Fruit fly (Drosophila melanogaster) whole organism, embryonic: Measurements from ENCODE around the gene Mo25.

Experiments
- Adf1 ChIP-seq: fragments of 200-800 bp; sonication (Bioruptor generic); IDR thresholded peaks from 2 replicates; pipeline ENCODE4 v1.3.6; 2022; ENCODE audit warnings: missing biosample characterization, missing genetic modification characterization
- Bdp1 ChIP-seq: fragments of 200-800 bp; sonication (Bioruptor generic); optimal IDR thresholded peaks from 3 replicates; lab custom pipeline; 2016; ENCODE audit warnings: missing biosample characterization, missing genetic modification characterization
- Blimp-1 ChIP-seq: fragments of 200-800 bp; sonication (Bioruptor generic); optimal IDR thresholded peaks from 3 replicates; lab custom pipeline; 2018; ENCODE audit warnings: missing biosample characterization, missing genetic modification characterization, mild to moderate bottlenecking, moderate library complexity, missing genetic modification reagents
- BtbVII ChIP-seq: fragments of 200-800 bp; sonication (Bioruptor generic); optimal IDR thresholded peaks from 3 replicates; lab custom pipeline; 2017; ENCODE audit warnings: missing biosample characterization, mild to moderate bottlenecking, missing genetic modification characterization
- CG11723 ChIP-seq: fragments of 200-800 bp; sonication (Bioruptor generic); optimal IDR thresholded peaks from 2 replicates; lab custom pipeline; 2017; ENCODE audit warnings: missing biosample characterization, mild to moderate bottlenecking, missing genetic modification characterization
- CG14014 ChIP-seq: fragments of 200-800 bp; sonication (Bioruptor generic); IDR thresholded peaks from 2 replicates; pipeline ENCODE4 v1.3.6; 2022; ENCODE audit warnings: missing biosample characterization, missing genetic modification characterization
- CG1647 ChIP-seq: fragments of 200-800 bp; sonication (Bioruptor generic); optimal IDR thresholded peaks from 3 replicates; lab custom pipeline; 2016; ENCODE audit warnings: missing biosample characterization, missing genetic modification characterization
- CG16863 ChIP-seq: fragments of 200-800 bp; sonication (Bioruptor generic); optimal IDR thresholded peaks from 3 replicates; lab custom pipeline; 2016; ENCODE audit warnings: missing biosample characterization, missing genetic modification characterization
- CG17328 ChIP-seq: fragments of 200-800 bp; sonication (Bioruptor generic); IDR thresholded peaks from 2 replicates; pipeline ENCODE4 v1.3.6; 2022; ENCODE audit warnings: missing biosample characterization, missing genetic modification characterization
- CG2678 ChIP-seq: fragments of 200-800 bp; sonication (Bioruptor generic); optimal IDR thresholded peaks from 3 replicates; lab custom pipeline; 2019; ENCODE audit warnings: missing biosample characterization, mild to moderate bottlenecking, missing genetic modification characterization, moderate library complexity
- CG2712 ChIP-seq: fragments of 200-800 bp; optimal IDR thresholded peaks from 3 replicates; lab custom pipeline; 2019; ENCODE audit warnings: missing biosample characterization, mild to moderate bottlenecking, missing genetic modification characterization, moderate library complexity
- CG32532 ChIP-seq: fragments of 200-800 bp; sonication (Bioruptor generic); IDR thresholded peaks from 2 replicates; pipeline ENCODE4 v1.3.6; 2022; ENCODE audit warnings: missing biosample characterization, missing genetic modification characterization
- CG33213 ChIP-seq: fragments of 200-800 bp; sonication (Bioruptor generic); optimal IDR thresholded peaks from 3 replicates; lab custom pipeline; 2016; ENCODE audit warnings: missing biosample characterization, missing genetic modification characterization
- CG3726 ChIP-seq: fragments of 200-800 bp; sonication (Bioruptor generic); IDR thresholded peaks from 3 replicates; pipeline ENCODE4, ENCODE4 v1.3.6; 2022; ENCODE audit warnings: missing biosample characterization, missing genetic modification characterization
- CG8089 ChIP-seq: fragments of 200-800 bp; sonication (Bioruptor generic); optimal IDR thresholded peaks from 3 replicates; lab custom pipeline; 2016; ENCODE audit warnings: missing biosample characterization, missing genetic modification characterization
- CG8359 ChIP-seq: fragments of 200-800 bp; sonication (Bioruptor generic); optimal IDR thresholded peaks from 2 replicates; lab custom pipeline; 2017; ENCODE audit warnings: missing biosample characterization, mild to moderate bottlenecking, missing genetic modification characterization, borderline replicate concordance
- CG8765 ChIP-seq: fragments of 200-800 bp; sonication (Bioruptor generic); IDR thresholded peaks from 2 replicates; pipeline ENCODE4 v1.3.6; 2022; ENCODE audit warnings: missing biosample characterization, missing genetic modification characterization
- Drgx ChIP-seq: fragments of 200-800 bp; sonication (Bioruptor generic); IDR thresholded peaks from 2 replicates; pipeline ENCODE4 v1.3.6; 2022; ENCODE audit warnings: missing biosample characterization, missing genetic modification characterization
- Eip74EF ChIP-seq, 2 experiments: fragments of 200-800 bp in 1 of 2; fragments of >200 bp in 1 of 2; sonication (Bioruptor generic) in 1 of 2; optimal IDR thresholded peaks; 2 replicates each; lab custom pipeline; 2017 to 2019; ENCODE audit warnings: missing biosample characterization in 2 of 2, missing genetic modification characterization in 2 of 2, mild to moderate bottlenecking in 1 of 2, moderate library complexity in 1 of 2
- Ets97D ChIP-seq: fragments of 200-800 bp; sonication (Bioruptor generic); optimal IDR thresholded peaks from 3 replicates; lab custom pipeline; 2016; ENCODE audit warnings: missing biosample characterization, missing genetic modification characterization
- Fer3 ChIP-seq: fragments of 200-800 bp; sonication (Bioruptor generic); optimal IDR thresholded peaks from 2 replicates; lab custom pipeline; 2018; ENCODE audit warnings: missing biosample characterization, mild to moderate bottlenecking, missing genetic modification characterization, moderate library complexity
- GATAe ChIP-seq: fragments of 200-800 bp; sonication (Bioruptor generic); conservative IDR thresholded peaks from 2 replicates; pipeline ENCODE4 v1.3.6; 2022; ENCODE audit warnings: missing biosample characterization, missing genetic modification characterization
- Hr39 ChIP-seq: fragments of >200 bp; optimal IDR thresholded peaks from 2 replicates; lab custom pipeline; 2017
- Kr ChIP-seq: fragments of 200-800 bp; sonication (Bioruptor generic); optimal IDR thresholded peaks from 2 replicates; lab custom pipeline; 2017; ENCODE audit warnings: missing biosample characterization, mild to moderate bottlenecking, missing genetic modification characterization
- Max ChIP-seq: fragments of 200-800 bp; sonication (Bioruptor generic); optimal IDR thresholded peaks from 2 replicates; lab custom pipeline; 2016; ENCODE audit warnings: missing biosample characterization, mild to moderate bottlenecking, missing genetic modification characterization
- NFAT ChIP-seq: fragments of 200-800 bp; sonication (Bioruptor generic); IDR thresholded peaks from 2 replicates; pipeline ENCODE4 v1.3.6; 2022; ENCODE audit warnings: missing biosample characterization, missing genetic modification characterization
- Pdp1 ChIP-seq, 2 experiments: fragments of 200-800 bp; sonication (Bioruptor generic); optimal IDR thresholded peaks; 3 replicates each; lab custom pipeline; 2016; ENCODE audit warnings: missing biosample characterization in 2 of 2, missing genetic modification characterization in 2 of 2, mild to moderate bottlenecking in 1 of 2, moderate library complexity in 1 of 2
- Sry-δ ChIP-seq: fragments of 200-800 bp; sonication (Bioruptor generic); optimal IDR thresholded peaks from 2 replicates; lab custom pipeline; 2016; ENCODE audit warnings: missing biosample characterization, missing genetic modification characterization
- TFAM ChIP-seq: fragments of 200-800 bp; sonication (Bioruptor generic); optimal IDR thresholded peaks from 2 replicates; lab custom pipeline; 2017; ENCODE audit warnings: missing biosample characterization, missing genetic modification characterization, inconsistent platforms
- ab ChIP-seq: fragments of 200-800 bp; sonication (Bioruptor generic); optimal IDR thresholded peaks from 2 replicates; lab custom pipeline; 2016; ENCODE audit warnings: missing biosample characterization, missing genetic modification characterization
- az2 ChIP-seq: fragments of 200-800 bp; sonication (Bioruptor generic); optimal IDR thresholded peaks from 3 replicates; lab custom pipeline; 2016; ENCODE audit warnings: missing biosample characterization, missing genetic modification characterization
- bab2 ChIP-seq: fragments of 200-800 bp; sonication (Bioruptor generic); optimal IDR thresholded peaks from 2 replicates; lab custom pipeline; 2016; ENCODE audit warnings: missing biosample characterization, missing genetic modification characterization
- danr ChIP-seq: fragments of 200-800 bp; sonication (Bioruptor generic); IDR thresholded peaks from 2 replicates; pipeline ENCODE4 v1.3.6; 2022; ENCODE audit warnings: missing biosample characterization, missing genetic modification characterization
- fd64A ChIP-seq: fragments of 200-800 bp; sonication (Bioruptor generic); optimal IDR thresholded peaks from 3 replicates; lab custom pipeline; 2018; ENCODE audit warnings: missing biosample characterization, mild to moderate bottlenecking, missing genetic modification characterization
- gsb ChIP-seq: fragments of 200-800 bp; sonication (Bioruptor generic); IDR thresholded peaks from 2 replicates; pipeline ENCODE4 v1.3.6; 2022; ENCODE audit warnings: missing biosample characterization, missing genetic modification characterization
- hb ChIP-seq: fragments of 200-800 bp; sonication (Bioruptor generic); IDR thresholded peaks from 3 replicates; pipeline ENCODE4 v1.3.6; 2022; ENCODE audit warnings: missing biosample characterization, missing genetic modification characterization; ENCODE audit not compliant: partially characterized antibody
- her ChIP-seq: fragments of 200-800 bp; sonication (Bioruptor generic); optimal IDR thresholded peaks from 2 replicates; lab custom pipeline; 2016; ENCODE audit warnings: missing biosample characterization, missing genetic modification characterization
- hth ChIP-seq: fragments of >200 bp; optimal IDR thresholded peaks from 2 replicates; lab custom pipeline; 2017; ENCODE audit warnings: inconsistent platforms
- inv ChIP-seq: fragments of 200-800 bp; sonication (Bioruptor generic); IDR thresholded peaks from 2 replicates; pipeline ENCODE4 v1.3.6; 2022; ENCODE audit warnings: missing biosample characterization, missing genetic modification characterization; ENCODE audit not compliant: partially characterized antibody
- mld ChIP-seq: fragments of 200-800 bp; sonication (Bioruptor generic); IDR thresholded peaks from 3 replicates; pipeline ENCODE4 v1.3.6; 2022; ENCODE audit warnings: missing biosample characterization, missing genetic modification characterization; ENCODE audit not compliant: partially characterized antibody
- nau ChIP-seq: fragments of 200-800 bp; sonication (Bioruptor generic); optimal IDR thresholded peaks from 3 replicates; lab custom pipeline; 2017; ENCODE audit warnings: missing biosample characterization, mild to moderate bottlenecking, missing genetic modification characterization, missing genetic modification reagents
- onecut ChIP-seq: fragments of 200-800 bp; sonication (Bioruptor generic); IDR thresholded peaks from 2 replicates; pipeline ENCODE4 v1.3.6; 2022; ENCODE audit warnings: missing biosample characterization, missing genetic modification characterization
- org-1 ChIP-seq: fragments of 200-800 bp; sonication (Bioruptor generic); optimal IDR thresholded peaks from 2 replicates; lab custom pipeline; 2017; ENCODE audit warnings: missing biosample characterization, missing genetic modification characterization
- otp ChIP-seq: fragments of 200-800 bp; sonication (Bioruptor generic); IDR thresholded peaks from 3 replicates; pipeline ENCODE4, ENCODE4 v1.3.6; 2022; ENCODE audit warnings: missing biosample characterization, missing genetic modification characterization
- sna ChIP-seq: fragments of 200-800 bp; sonication (Bioruptor generic); IDR thresholded peaks from 2 replicates; pipeline ENCODE4 v1.3.6; 2022; ENCODE audit warnings: missing biosample characterization, missing genetic modification characterization; ENCODE audit not compliant: partially characterized antibody
- so ChIP-seq: fragments of 200-800 bp; sonication (Bioruptor generic); IDR thresholded peaks from 3 replicates; pipeline ENCODE4 v1.3.6; 2022; ENCODE audit warnings: missing biosample characterization, missing genetic modification characterization
- trem ChIP-seq: fragments of 200-800 bp; optimal IDR thresholded peaks from 3 replicates; lab custom pipeline; 2019; ENCODE audit warnings: missing biosample characterization, mild to moderate bottlenecking, missing genetic modification characterization, moderate library complexity
- wor ChIP-seq: fragments of 200-800 bp; sonication (Bioruptor generic); IDR thresholded peaks from 2 replicates; pipeline ENCODE4 v1.3.6; 2022; ENCODE audit warnings: missing biosample characterization, missing genetic modification characterization
- zen2 ChIP-seq: fragments of 200-800 bp; sonication (Bioruptor generic); IDR thresholded peaks from 3 replicates; pipeline ENCODE4 v1.3.6; 2022; ENCODE audit warnings: missing biosample characterization, missing genetic modification characterization; ENCODE audit not compliant: partially characterized antibody
- zf30C ChIP-seq: fragments of 200-800 bp; sonication (Bioruptor generic); optimal IDR thresholded peaks from 3 replicates; lab custom pipeline; 2018; ENCODE audit warnings: missing biosample characterization, mild to moderate bottlenecking, missing genetic modification characterization

Gene Mo25

dm6 chr3L:16615132-16615709 lies at the start of gene Mo25 (continued):
- TF ChIP-seq bab2 (GFP tag; lab: Kevin White, UChicago) (no peak), az2 (GFP tag; lab: Kevin White, UChicago) (peak; percentile 52), CG2712 (peak; percentile 65), hb (GFP tag; lab: Robert Waterston, UW) (no peak; the same call in 2 of the 3 replicates), CG17328 (GFP tag; lab: Robert Waterston, UW) (no peak), her (GFP tag; lab: Kevin White, UChicago) (no peak), CG8765 (GFP tag; lab: Robert Waterston, UW) (no peak), org-1 (GFP tag; lab: Kevin White, UChicago) (no peak), CG8089 (GFP tag; lab: Kevin White, UChicago) (no peak), Adf1 (GFP tag; lab: Robert Waterston, UW) (peak; percentile 39; the same call in 1 of the 2 replicates), TFAM (GFP tag; lab: Kevin White, UChicago) (no peak), CG11723 (GFP tag; lab: Kevin White, UChicago) (no peak), onecut (GFP tag; lab: Robert Waterston, UW) (peak; percentile 29; the same call in 1 of the 2 replicates), CG2678 (no peak), Sry-δ (GFP tag; lab: Kevin White, UChicago) (peak; percentile 59), fd64A (GFP tag; lab: Kevin White, UChicago) (no peak), zen2 (GFP tag; lab: Robert Waterston, UW) (peak; percentile 57; the same call in 2 of the 3 replicates), Drgx (GFP tag; lab: Robert Waterston, UW) (no peak), trem (tag; lab: Kevin White, UChicago) (peak; percentile 78), CG32532 (GFP tag; lab: Robert Waterston, UW) (peak; percentile 52), nau (GFP tag; lab: Kevin White, UChicago) (no peak), NFAT (GFP tag; lab: Robert Waterston, UW) (peak; percentile 49; the same call in 1 of the 2 replicates), CG33213 (GFP tag; lab: Kevin White, UChicago) (no peak), sna (GFP tag; lab: Robert Waterston, UW) (peak; percentile 64), otp (0 out of 3 replicates have a peak, but pooled peaks have one; percentile 33), Fer3 (tag; lab: Kevin White, UChicago) (peak; percentile 58), CG16863 (GFP tag; lab: Kevin White, UChicago) (no peak), Bdp1 (GFP tag; lab: Kevin White, UChicago) (peak; percentile 29), CG14014 (GFP tag; lab: Robert Waterston, UW) (peak; percentile 13; the same call in 1 of the 2 replicates), CG1647 (GFP tag; lab: Kevin White, UChicago) (peak; percentile 12), wor (GFP tag; lab: Robert Waterston, UW) (no peak), Eip74EF (GFP tag; optimal IDR thresholded peaks at IDR 0.05; lab: Kevin White, UChicago) (no peak), zf30C (GFP tag; lab: Kevin White, UChicago) (no peak), so (no peak), Pdp1 (GFP tag; optimal IDR thresholded peaks at IDR 0.05; lab: Kevin White, UChicago) (peak in 1 of 2 experiments; percentile 41), CG8359 (no peak), mld (no peak; the same call in 2 of the 3 replicates), GATAe (GFP tag; lab: Robert Waterston, UW) (no peak), Max (GFP tag; lab: Kevin White, UChicago) (peak; percentile 38), danr (GFP tag; lab: Robert Waterston, UW) (no peak), Ets97D (peak; percentile 49), gsb (no peak), ab (GFP tag; lab: Kevin White, UChicago) (no peak), Kr (GFP tag; lab: Kevin White, UChicago) (no peak), BtbVII (GFP tag; lab: Kevin White, UChicago) (peak; percentile 29), CG3726 (no peak), Hr39 (lab: Kevin White, UChicago) (no peak), hth (lab: Kevin White, UChicago) (no peak), Blimp-1 (GFP tag; lab: Kevin White, UChicago) (peak; percentile 15), inv (GFP tag; lab: Robert Waterston, UW) (peak; percentile 60)
